Fruit fly (Drosophila melanogaster) whole organism, adult: ENCODE data around the gene rdx.

ENCODE experiments used
- CG11617 ChIP-seq: fragments of 200-800 bp; sonication (Bioruptor generic); optimal IDR thresholded peaks from 2 replicates; lab custom pipeline; 2017; ENCODE audit warnings: mild to moderate bottlenecking, missing biosample characterization, missing genetic modification reagents, missing genetic modification characterization
- CG12768 ChIP-seq: fragments of 200-800 bp; sonication (Bioruptor generic); optimal IDR thresholded peaks from 2 replicates; lab custom pipeline; 2017; ENCODE audit warnings: missing biosample characterization, missing genetic modification characterization, mild to moderate bottlenecking, moderate library complexity, missing genetic modification reagents
- CG14711 ChIP-seq: fragments of 200-800 bp; sonication (Bioruptor generic); optimal IDR thresholded peaks from 2 replicates; lab custom pipeline; 2018; ENCODE audit warnings: missing biosample characterization, mild to moderate bottlenecking, missing genetic modification characterization, moderate library complexity
- CG1620 ChIP-seq: fragments of 200-800 bp; sonication (Bioruptor generic); optimal IDR thresholded peaks from 2 replicates; lab custom pipeline; 2016; ENCODE audit warnings: missing biosample characterization, missing genetic modification characterization
- CG33017 ChIP-seq: fragments of 200-800 bp; sonication (Bioruptor generic); optimal IDR thresholded peaks from 2 replicates; lab custom pipeline; 2018; ENCODE audit warnings: missing biosample characterization, mild to moderate bottlenecking, missing genetic modification characterization, moderate library complexity
- CG5204 ChIP-seq: fragments of 200-800 bp; sonication (Bioruptor generic); optimal IDR thresholded peaks from 2 replicates; lab custom pipeline; 2016; ENCODE audit warnings: missing biosample characterization, missing genetic modification characterization
- CG7045 ChIP-seq: fragments of 200-800 bp; sonication (Bioruptor generic); optimal IDR thresholded peaks from 2 replicates; lab custom pipeline; 2017; ENCODE audit warnings: missing biosample characterization, mild to moderate bottlenecking, missing genetic modification characterization
- CG7101 ChIP-seq: fragments of 200-800 bp; sonication (Bioruptor generic); optimal IDR thresholded peaks from 2 replicates; lab custom pipeline; 2018; ENCODE audit warnings: missing biosample characterization, mild to moderate bottlenecking, missing genetic modification characterization, moderate library complexity
- Clk ChIP-seq: fragments of 200-800 bp; sonication (Bioruptor generic); optimal IDR thresholded peaks from 2 replicates; lab custom pipeline; 2017; ENCODE audit warnings: missing biosample characterization, missing genetic modification characterization
- Crg-1 ChIP-seq: fragments of 200-800 bp; sonication (Bioruptor generic); optimal IDR thresholded peaks from 2 replicates; lab custom pipeline; 2016; ENCODE audit warnings: missing biosample characterization, missing genetic modification characterization
- Hr96 ChIP-seq: fragments of 200-800 bp; sonication (Bioruptor generic); optimal IDR thresholded peaks from 2 replicates; lab custom pipeline; 2016; ENCODE audit warnings: missing biosample characterization, missing genetic modification characterization
- Mnt ChIP-seq: fragments of 200-800 bp; sonication (Bioruptor generic); optimal IDR thresholded peaks from 2 replicates; lab custom pipeline; 2016; ENCODE audit warnings: missing biosample characterization, mild to moderate bottlenecking, missing genetic modification characterization
- bab1 ChIP-seq: fragments of 200-800 bp; sonication (Bioruptor generic); optimal IDR thresholded peaks from 3 replicates; lab custom pipeline; 2019; ENCODE audit warnings: missing biosample characterization, mild to moderate bottlenecking, missing genetic modification characterization, moderate library complexity
- cic ChIP-seq: fragments of 200-800 bp; sonication (Bioruptor generic); optimal IDR thresholded peaks from 2 replicates; lab custom pipeline; 2017; ENCODE audit warnings: missing biosample characterization, mild to moderate bottlenecking, missing genetic modification characterization, moderate library complexity
- cnc ChIP-seq, 2 experiments: fragments of >200 bp; optimal IDR thresholded peaks; 2 replicates each; lab custom pipeline; 2017
- kay ChIP-seq: fragments of 200-800 bp; sonication (Bioruptor generic); peaks from one replicate; lab custom pipeline; 2016; ENCODE audit warnings: missing biosample characterization, missing genetic modification characterization, borderline replicate concordance
- ovo ChIP-seq: fragments of 200-800 bp; sonication (Bioruptor generic); optimal IDR thresholded peaks from 2 replicates; lab custom pipeline; 2016; ENCODE audit warnings: missing biosample characterization, missing genetic modification characterization
- pad ChIP-seq: fragments of 200-800 bp; sonication (Bioruptor generic); optimal IDR thresholded peaks from 3 replicates; lab custom pipeline; 2017; ENCODE audit warnings: missing biosample characterization, missing genetic modification characterization, mild to moderate bottlenecking, moderate library complexity, missing genetic modification reagents
- tj ChIP-seq: fragments of 200-800 bp; sonication (Bioruptor generic); optimal IDR thresholded peaks from 3 replicates; lab custom pipeline; 2017; ENCODE audit warnings: missing biosample characterization, mild to moderate bottlenecking, missing genetic modification characterization, moderate library complexity
- toe ChIP-seq: fragments of 200-800 bp; sonication (Bioruptor generic); optimal IDR thresholded peaks from 2 replicates; lab custom pipeline; 2016; ENCODE audit warnings: missing biosample characterization, missing genetic modification characterization

The rdx gene

DNA sequence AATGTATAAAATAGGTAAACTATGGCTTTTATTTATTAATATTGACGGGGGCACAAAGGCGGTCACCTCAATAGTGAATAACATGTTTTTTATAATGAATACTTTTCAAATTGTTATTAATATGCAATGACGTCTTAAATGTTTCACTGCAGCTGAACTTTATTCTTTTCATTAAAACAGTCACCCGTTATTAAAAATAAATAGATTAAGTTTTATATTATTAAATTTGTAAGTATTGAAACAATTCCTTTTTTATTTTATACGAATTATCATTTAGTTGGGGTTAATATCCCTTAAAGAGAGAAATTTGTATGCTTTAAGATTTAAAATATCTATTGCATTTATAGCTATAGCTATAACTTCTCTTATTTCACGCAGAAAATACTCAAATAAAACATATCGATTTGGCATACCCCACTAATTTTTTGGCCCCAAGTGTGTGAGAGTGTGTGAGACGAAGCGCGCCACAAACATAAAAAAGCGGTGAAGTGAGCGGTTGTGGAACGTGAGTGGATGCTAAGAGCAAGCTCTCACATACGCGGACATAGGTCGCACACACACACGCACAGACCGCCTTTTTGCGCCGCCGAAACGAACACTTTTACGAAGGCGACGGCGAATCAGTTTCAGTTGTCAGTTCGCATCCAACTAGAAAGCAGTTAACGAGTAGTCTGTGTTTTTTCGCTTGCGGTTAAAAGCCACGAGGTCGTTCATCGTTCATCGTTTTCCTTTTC, 24.6 kb upstream of the rdx start, which contains the start of gene foxo:
Gene foxo, plus strand, starts transcription at position 626 of the 734 bp plus-strand sequence.
- TF ChIP-seq kay (GFP tag; lab: Kevin White, UChicago) (peak; percentile 77), pad (peak; percentile 28), bab1 (peak; percentile 66), Clk (no peak), CG14711 (tag; lab: Kevin White, UChicago) (peak; percentile 73), CG11617 (GFP tag; lab: Kevin White, UChicago) (peak; percentile 84), toe (peak; percentile 24), CG7045 (GFP tag; lab: Kevin White, UChicago) (peak; percentile 58), Crg-1 (GFP tag; lab: Kevin White, UChicago) (no peak), cic (GFP tag; lab: Kevin White, UChicago) (peak; percentile 71), CG7101 (tag; lab: Kevin White, UChicago) (peak; percentile 66), Hr96 (GFP tag; lab: Kevin White, UChicago) (no peak), CG12768 (GFP tag; lab: Kevin White, UChicago) (peak; percentile 57), ovo (GFP tag; lab: Kevin White, UChicago) (no peak), Mnt (GFP tag; lab: Kevin White, UChicago) (peak; percentile 99), tj (no peak), CG1620 (peak; percentile 20), cnc (optimal IDR thresholded peaks at IDR 0.05; lab: Kevin White, UChicago) (no peak), CG5204 (peak; percentile 48), CG33017 (peak; percentile 80)

DNA sequence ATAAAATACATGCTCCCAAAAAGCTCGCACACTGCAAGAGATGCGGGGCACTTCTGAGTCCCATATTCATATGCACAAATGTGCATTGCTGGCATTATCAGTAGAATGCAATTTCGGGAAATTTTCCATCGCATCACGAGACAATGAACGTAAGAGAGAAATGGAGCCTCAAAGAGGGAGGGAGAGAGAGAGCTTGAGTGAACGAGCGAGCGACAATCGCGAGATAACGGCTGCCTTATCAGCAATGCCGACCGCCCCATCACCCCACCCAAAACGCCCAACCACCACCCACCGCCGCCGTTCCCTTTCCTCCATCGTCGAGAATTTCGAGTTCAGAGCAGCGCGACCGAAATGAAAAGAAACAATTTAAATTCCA, 24.1 kb upstream of the rdx start:
- TF ChIP-seq cic (GFP tag; lab: Kevin White, UChicago) (peak; percentile 93), Hr96 (GFP tag; lab: Kevin White, UChicago) (no peak), pad (peak; percentile 23), CG1620 (no peak), CG12768 (GFP tag; lab: Kevin White, UChicago) (peak; percentile 16), CG33017 (no peak), kay (GFP tag; lab: Kevin White, UChicago) (no peak), ovo (GFP tag; lab: Kevin White, UChicago) (peak; percentile 50), Mnt (GFP tag; lab: Kevin White, UChicago) (peak; percentile 68), Clk (peak; percentile 58), bab1 (no peak), cnc (optimal IDR thresholded peaks at IDR 0.05; lab: Kevin White, UChicago) (no peak), tj (peak; percentile 95), CG7045 (GFP tag; lab: Kevin White, UChicago) (no peak), CG11617 (GFP tag; lab: Kevin White, UChicago) (no peak), toe (no peak), Crg-1 (GFP tag; lab: Kevin White, UChicago) (no peak), CG7101 (tag; lab: Kevin White, UChicago) (no peak), CG5204 (no peak)

DNA sequence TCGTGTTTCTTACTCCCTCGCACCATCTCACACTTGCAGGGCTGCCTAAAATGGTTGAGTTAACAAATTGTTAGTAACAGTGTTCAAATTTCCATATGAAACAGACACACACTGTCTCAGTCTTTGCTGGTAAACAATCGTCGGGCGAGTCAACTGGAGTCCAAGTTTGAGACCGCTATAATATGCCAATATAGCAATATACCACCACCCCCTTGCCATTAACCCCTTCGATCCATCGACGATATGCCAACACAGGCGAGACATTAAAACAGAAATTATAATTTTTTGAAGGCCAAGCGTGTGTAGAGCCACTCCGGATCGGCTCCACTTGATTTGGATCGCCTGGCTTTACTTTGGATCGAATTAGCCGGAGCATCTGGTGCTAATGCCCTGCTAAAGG, 22.2 kb upstream of the rdx start:
- no peak for TF ChIP-seq Hr96 (GFP tag; lab: Kevin White, UChicago)
- peak; percentile 90 for TF ChIP-seq tj
- TF ChIP-seq kay (GFP tag; lab: Kevin White, UChicago): no peak
- TF ChIP-seq cnc (optimal IDR thresholded peaks at IDR 0.05; lab: Kevin White, UChicago): no peak
- TF ChIP-seq CG12768 (GFP tag; lab: Kevin White, UChicago): no peak
- no peak for TF ChIP-seq CG14711 (tag; lab: Kevin White, UChicago)
- no peak for TF ChIP-seq CG7045 (GFP tag; lab: Kevin White, UChicago)

DNA sequence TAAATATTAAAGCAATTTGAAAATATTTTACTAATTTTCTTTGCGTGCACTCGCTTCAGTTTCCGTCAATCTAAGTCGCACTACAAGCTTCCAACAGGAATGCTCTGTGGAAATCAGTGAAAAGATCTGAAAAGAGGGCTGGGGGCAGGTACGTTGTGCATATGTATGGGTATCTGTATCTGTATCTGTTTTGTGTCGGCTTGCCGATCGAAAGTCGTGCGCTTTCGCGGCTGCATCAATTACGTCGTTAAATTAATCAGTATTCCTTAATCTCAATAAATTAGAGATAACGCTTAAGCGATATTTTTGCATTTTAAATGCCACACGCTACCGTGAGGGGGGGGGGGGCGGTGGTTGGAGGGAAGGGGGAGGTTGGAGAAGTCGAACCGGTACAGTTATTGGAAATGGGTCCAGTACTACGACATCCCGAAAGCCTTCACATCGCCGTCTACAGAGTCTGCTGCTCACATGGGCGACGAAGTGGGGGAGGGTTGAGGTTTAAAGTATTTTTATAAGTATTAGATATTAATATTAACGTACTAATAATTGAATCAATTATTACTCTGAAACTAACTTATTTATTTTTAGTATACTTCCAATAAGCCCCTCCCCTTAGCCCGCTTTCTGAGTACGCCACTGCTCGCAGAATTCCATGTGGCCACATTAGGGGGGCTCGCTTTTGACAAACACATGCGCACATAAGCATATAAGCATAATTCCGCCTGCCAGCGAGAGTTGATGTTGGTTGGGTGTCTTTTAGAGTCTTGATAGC, 21.4 kb upstream of the rdx start:
- TF ChIP-seq bab1 (peak; percentile 30), Crg-1 (GFP tag; lab: Kevin White, UChicago) (peak; percentile 33), CG14711 (tag; lab: Kevin White, UChicago) (peak; percentile 89), pad (peak; percentile 79), tj (peak; percentile 63), Hr96 (GFP tag; lab: Kevin White, UChicago) (peak; percentile 58), CG33017 (peak; percentile 94), Clk (peak; percentile 82), CG11617 (GFP tag; lab: Kevin White, UChicago) (peak; percentile 85), CG7101 (tag; lab: Kevin White, UChicago) (peak; percentile 94), cnc (optimal IDR thresholded peaks at IDR 0.05; lab: Kevin White, UChicago) (no peak), CG1620 (no peak), ovo (GFP tag; lab: Kevin White, UChicago) (peak; percentile 76), CG12768 (GFP tag; lab: Kevin White, UChicago) (peak; percentile 92), cic (GFP tag; lab: Kevin White, UChicago) (peak; percentile 88), toe (peak; percentile 63), CG7045 (GFP tag; lab: Kevin White, UChicago) (peak; percentile 95), Mnt (GFP tag; lab: Kevin White, UChicago) (peak; percentile 53), kay (GFP tag; lab: Kevin White, UChicago) (peak; percentile 91), CG5204 (peak; percentile 70)

DNA sequence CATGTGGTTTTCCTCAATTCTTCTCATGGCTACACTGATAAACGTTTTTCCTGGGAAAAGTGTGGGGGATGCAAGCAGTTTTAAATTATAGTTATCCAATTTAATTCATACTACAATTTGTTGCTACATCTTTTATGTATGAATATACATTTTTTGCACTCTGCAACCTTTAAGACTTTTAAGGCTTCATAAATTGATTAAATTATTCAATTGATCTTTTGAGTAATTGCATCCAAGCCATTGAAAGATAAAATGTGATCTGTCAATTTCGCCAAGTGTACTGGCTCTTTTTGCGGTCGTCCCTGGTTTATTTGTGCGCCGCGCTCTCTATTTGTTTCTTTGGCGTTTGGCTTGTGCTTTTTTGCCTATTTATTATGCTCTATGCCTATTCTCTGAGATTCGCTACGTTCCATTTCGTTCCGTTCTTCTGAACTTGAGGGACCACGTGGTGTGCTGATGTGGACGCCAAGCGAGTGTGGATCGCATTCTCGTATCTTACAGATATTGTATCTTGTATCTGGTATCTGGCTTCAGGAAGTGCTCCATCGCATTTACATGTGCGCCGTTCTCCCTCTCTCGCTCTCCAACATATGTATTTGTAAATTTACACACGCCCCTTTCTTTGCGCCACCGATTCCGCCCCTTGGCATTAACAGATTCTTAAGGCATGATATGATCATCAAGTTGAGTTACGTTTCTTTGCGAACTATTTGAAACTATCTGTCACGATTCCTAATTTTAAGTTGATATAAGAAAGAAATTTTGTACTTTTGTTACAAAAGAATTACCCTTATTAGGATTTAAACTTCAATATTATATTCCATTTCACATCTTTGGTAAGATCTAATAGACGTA, 20.6 kb upstream of the rdx start:
- peak; percentile 49 for TF ChIP-seq pad
- TF ChIP-seq cic (GFP tag; lab: Kevin White, UChicago): no peak
- TF ChIP-seq CG5204: peak; percentile 83
- TF ChIP-seq CG1620: no peak
- peak; percentile 61 for TF ChIP-seq CG14711 (tag; lab: Kevin White, UChicago)
- TF ChIP-seq ovo (GFP tag; lab: Kevin White, UChicago): no peak
- peak; percentile 24 for TF ChIP-seq Clk
- no peak for TF ChIP-seq tj
- peak; percentile 71 for TF ChIP-seq Hr96 (GFP tag; lab: Kevin White, UChicago)
- peak; percentile 58 for TF ChIP-seq CG11617 (GFP tag; lab: Kevin White, UChicago)
- TF ChIP-seq cnc (optimal IDR thresholded peaks at IDR 0.05; lab: Kevin White, UChicago): no peak
- peak; percentile 81 for TF ChIP-seq Mnt (GFP tag; lab: Kevin White, UChicago)
- TF ChIP-seq CG7101 (tag; lab: Kevin White, UChicago): peak; percentile 75
- no peak for TF ChIP-seq bab1
- peak; percentile 6 for TF ChIP-seq kay (GFP tag; lab: Kevin White, UChicago)
- TF ChIP-seq toe: peak; percentile 62
- TF ChIP-seq CG7045 (GFP tag; lab: Kevin White, UChicago): peak; percentile 84
- peak; percentile 74 for TF ChIP-seq CG33017
- peak; percentile 66 for TF ChIP-seq CG12768 (GFP tag; lab: Kevin White, UChicago)
- TF ChIP-seq Crg-1 (GFP tag; lab: Kevin White, UChicago): peak; percentile 14
